Fruit fly (Drosophila melanogaster): ENCODE results near the gene mtgo.
A peak's percentile ranks its signal among the peaks of the same experiment; 100 is the strongest.

Gene mtgo

DNA sequence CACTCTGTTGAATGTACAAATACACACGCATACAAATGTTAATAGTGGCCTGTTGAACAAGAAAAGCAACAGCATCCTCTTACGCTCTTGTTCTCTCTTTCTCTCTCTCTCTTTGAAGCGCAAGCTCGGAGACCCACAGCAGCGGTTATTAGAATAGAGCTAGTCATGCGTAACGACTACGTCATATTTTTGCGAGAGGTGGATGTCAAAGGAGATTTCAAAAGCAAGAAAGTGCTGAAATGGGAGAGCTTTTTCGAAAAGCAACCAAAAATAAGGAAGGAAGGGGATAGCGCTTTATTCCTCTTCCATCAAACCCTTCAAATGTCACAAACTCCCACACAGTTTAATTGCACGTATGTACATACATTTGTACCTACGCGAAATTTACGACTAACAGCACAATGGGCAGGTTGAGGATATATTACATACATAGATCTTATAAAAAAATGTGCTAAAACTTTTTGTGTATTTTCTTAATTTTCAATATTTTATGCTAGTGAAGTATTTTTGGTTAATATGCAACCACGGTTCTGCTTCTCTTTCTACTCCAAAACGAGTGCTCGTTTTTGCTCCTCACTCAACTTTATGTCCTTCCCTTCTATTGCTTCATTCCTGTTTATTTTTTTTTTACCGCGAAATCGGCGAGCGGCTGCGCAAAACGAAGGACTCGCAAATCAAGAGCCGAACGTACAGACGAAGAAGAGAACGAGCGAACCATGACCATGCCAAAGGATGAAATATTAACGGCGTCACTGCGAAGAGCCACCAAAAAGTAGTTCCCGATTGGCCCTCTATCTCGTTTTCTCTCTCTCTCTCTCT, 145.2 kb downstream of the mtgo start (continued):
- no peak for TF ChIP-seq CG8290 (GFP tag; optimal IDR thresholded peaks at IDR 0.05)
- no peak for TF ChIP-seq CG8290 (tag; optimal IDR thresholded peaks at IDR 0.05)
- no peak for TF ChIP-seq Myb (GFP tag; optimal IDR thresholded peaks at IDR 0.05)
- TF ChIP-seq crc (GFP tag; optimal IDR thresholded peaks at IDR 0.05): no peak
- peak; percentile 13 for TF ChIP-seq CG8924 (tag; optimal IDR thresholded peaks at IDR 0.05)
- TF ChIP-seq Usf (GFP tag; optimal IDR thresholded peaks at IDR 0.05): no peak
- TF ChIP-seq CG4360 (GFP tag; IDR thresholded peaks at IDR 0.05): no peak
- TF ChIP-seq CG18764 (GFP tag; optimal IDR thresholded peaks at IDR 0.05): no peak
- no peak for TF ChIP-seq CG6254 (GFP tag; optimal IDR thresholded peaks at IDR 0.05)
- TF ChIP-seq CG33557 (GFP tag; optimal IDR thresholded peaks at IDR 0.05): no peak
- TF ChIP-seq CG11723 (GFP tag; optimal IDR thresholded peaks at IDR 0.05): peak; percentile 27
- TF ChIP-seq Antp (GFP tag; optimal IDR thresholded peaks at IDR 0.05): no peak
- TF ChIP-seq pnt (GFP tag; optimal IDR thresholded peaks at IDR 0.05): no peak
- 0 out of 2 replicates have a peak, but pooled peaks have one; percentile 11 for TF ChIP-seq CG13287 (GFP tag; IDR thresholded peaks at IDR 0.05; ENCODE audit: partially characterized antibody)
- TF ChIP-seq CG10431 (GFP tag; optimal IDR thresholded peaks at IDR 0.05): no peak
- no peak for TF ChIP-seq cato (GFP tag; optimal IDR thresholded peaks at IDR 0.05; ENCODE audit: borderline replicate concordance)
- TF ChIP-seq CG5180 (GFP tag; optimal IDR thresholded peaks at IDR 0.05): no peak
- 0 out of 2 replicates have a peak, but pooled peaks have one; percentile 22 for TF ChIP-seq E2f2 (GFP tag; IDR thresholded peaks at IDR 0.05)
- no peak for TF ChIP-seq Dp (GFP tag; optimal IDR thresholded peaks at IDR 0.05)
- no peak for TF ChIP-seq da (GFP tag; optimal IDR thresholded peaks at IDR 0.05)
- no peak for TF ChIP-seq aop (GFP tag; IDR thresholded peaks at IDR 0.05)
- TF ChIP-seq slp2 (GFP tag; optimal IDR thresholded peaks at IDR 0.05): no peak
- TF ChIP-seq CG11093 (GFP tag; IDR thresholded peaks at IDR 0.05): no peak
- TF ChIP-seq gem (tag; optimal IDR thresholded peaks at IDR 0.05): peak; percentile 55
- no peak for TF ChIP-seq CG4328 (GFP tag; optimal IDR thresholded peaks at IDR 0.05)
- TF ChIP-seq Atf-2 (GFP tag; optimal IDR thresholded peaks at IDR 0.05): no peak
- TF ChIP-seq CrebB (tag; optimal IDR thresholded peaks at IDR 0.05): no peak
- no peak for TF ChIP-seq Dip2 (GFP tag; IDR thresholded peaks at IDR 0.05)
- no peak for TF ChIP-seq chn (GFP tag; optimal IDR thresholded peaks at IDR 0.05)
- TF ChIP-seq schlank (tag; optimal IDR thresholded peaks at IDR 0.05): no peak
- TF ChIP-seq MTF-1 (GFP tag; optimal IDR thresholded peaks at IDR 0.05; ENCODE audit: borderline replicate concordance): no peak
- no peak for TF ChIP-seq Lhr (GFP tag; optimal IDR thresholded peaks at IDR 0.05)
- TF ChIP-seq CG11085 (GFP tag; IDR thresholded peaks at IDR 0.05): no peak
- no peak for TF ChIP-seq CG15479 (GFP tag; optimal IDR thresholded peaks at IDR 0.05)
- peak; percentile 10 for TF ChIP-seq CG10209 (GFP tag; optimal IDR thresholded peaks at IDR 0.05)
- no peak for TF ChIP-seq sna (GFP tag; IDR thresholded peaks at IDR 0.05; ENCODE audit: partially characterized antibody)
- TF ChIP-seq chinmo (GFP tag; IDR thresholded peaks at IDR 0.05; ENCODE audit: partially characterized antibody): no peak
- TF ChIP-seq CG12155 (GFP tag; optimal IDR thresholded peaks at IDR 0.05): peak; percentile 33
- TF ChIP-seq trh (GFP tag; optimal IDR thresholded peaks at IDR 0.05): no peak
- TF ChIP-seq CG5953 (GFP tag; IDR thresholded peaks at IDR 0.05): no peak
- no peak for TF ChIP-seq CG31365 (tag; optimal IDR thresholded peaks at IDR 0.05)
- TF ChIP-seq ttk (GFP tag; IDR thresholded peaks at IDR 0.05): no peak
- no peak for TF ChIP-seq fd64A (GFP tag; optimal IDR thresholded peaks at IDR 0.05)
- TF ChIP-seq CG16815 (GFP tag; optimal IDR thresholded peaks at IDR 0.05): no peak
- TF ChIP-seq zfh1 (GFP tag; IDR thresholded peaks at IDR 0.05): no peak
- no peak for TF ChIP-seq knrl (GFP tag; IDR thresholded peaks at IDR 0.05; ENCODE audit: partially characterized antibody)
- no peak for TF ChIP-seq nmo (GFP tag; optimal IDR thresholded peaks at IDR 0.05)
- TF ChIP-seq tna (GFP tag; IDR thresholded peaks at IDR 0.05; ENCODE audit: partially characterized antibody): no peak
- no peak for TF ChIP-seq CG7928 (GFP tag; optimal IDR thresholded peaks at IDR 0.05)

All from whole organism, embryonic.